Fruit fly (Drosophila melanogaster) whole organism, embryonic: ENCODE data around the gene CG2059.

ENCODE experiments used
- ATbp ChIP-seq: fragments of 200-800 bp; sonication (Bioruptor generic); optimal IDR thresholded peaks from 2 replicates; lab custom pipeline; 2017; ENCODE audit warnings: missing biosample characterization, mild to moderate bottlenecking, missing genetic modification characterization, missing genetic modification reagents
- CG10321 ChIP-seq: fragments of 200-800 bp; sonication (Bioruptor generic); IDR thresholded peaks from 2 replicates; pipeline ENCODE4 v1.3.6; 2022; ENCODE audit warnings: missing biosample characterization, missing genetic modification characterization
- CG10565 ChIP-seq: fragments of 200-800 bp; sonication (Bioruptor generic); optimal IDR thresholded peaks from 3 replicates; lab custom pipeline; 2016; ENCODE audit warnings: missing biosample characterization, mild to moderate bottlenecking, missing genetic modification characterization
- CG10654 ChIP-seq: fragments of 200-800 bp; sonication (Bioruptor generic); optimal IDR thresholded peaks from 2 replicates; lab custom pipeline; 2016; ENCODE audit warnings: missing biosample characterization, missing genetic modification characterization
- CG10959 ChIP-seq: fragments of 200-800 bp; sonication (Bioruptor generic); IDR thresholded peaks from 2 replicates; pipeline ENCODE4 v1.3.6; 2022; ENCODE audit warnings: missing biosample characterization, missing genetic modification characterization
- CG11093 ChIP-seq: fragments of 200-800 bp; sonication (Bioruptor generic); IDR thresholded peaks from 3 replicates; pipeline ENCODE4 v1.3.6; 2022; ENCODE audit warnings: missing biosample characterization, missing genetic modification characterization
- CG11560 ChIP-seq: fragments of 200-800 bp; sonication (Bioruptor generic); IDR thresholded peaks from 3 replicates; pipeline ENCODE4 v1.3.6; 2022; ENCODE audit warnings: missing biosample characterization, missing genetic modification characterization
- CG11696 ChIP-seq: fragments of 200-800 bp; sonication (Bioruptor generic); IDR thresholded peaks from 2 replicates; pipeline ENCODE4 v1.3.6; 2022; ENCODE audit warnings: missing biosample characterization, missing genetic modification characterization
- CG11723 ChIP-seq: fragments of 200-800 bp; sonication (Bioruptor generic); optimal IDR thresholded peaks from 2 replicates; lab custom pipeline; 2017; ENCODE audit warnings: missing biosample characterization, mild to moderate bottlenecking, missing genetic modification characterization
- CG12236 ChIP-seq: fragments of 200-800 bp; sonication (Bioruptor generic); optimal IDR thresholded peaks from 2 replicates; lab custom pipeline; 2016; ENCODE audit warnings: missing biosample characterization, missing genetic modification characterization
- CG15073 ChIP-seq: fragments of 200-800 bp; sonication (Bioruptor generic); optimal IDR thresholded peaks from 2 replicates; lab custom pipeline; 2016; ENCODE audit warnings: missing biosample characterization, missing genetic modification characterization
- CG15696 ChIP-seq: fragments of 200-800 bp; sonication (Bioruptor generic); optimal IDR thresholded peaks from 2 replicates; lab custom pipeline; 2019; ENCODE audit warnings: missing biosample characterization, mild to moderate bottlenecking, missing genetic modification characterization, moderate library complexity
- CG1603 ChIP-seq: fragments of 200-800 bp; sonication (Bioruptor generic); optimal IDR thresholded peaks from 2 replicates; lab custom pipeline; 2019; ENCODE audit warnings: missing biosample characterization, mild to moderate bottlenecking, missing genetic modification characterization, moderate library complexity
- CG2129 ChIP-seq: fragments of 200-800 bp; sonication (Bioruptor generic); IDR thresholded peaks from 2 replicates; pipeline ENCODE4 v1.3.6; 2022; ENCODE audit warnings: missing biosample characterization, missing genetic modification characterization; ENCODE audit not compliant: partially characterized antibody
- CG2678 ChIP-seq: fragments of 200-800 bp; sonication (Bioruptor generic); optimal IDR thresholded peaks from 3 replicates; lab custom pipeline; 2019; ENCODE audit warnings: missing biosample characterization, mild to moderate bottlenecking, missing genetic modification characterization, moderate library complexity
- CG31365 ChIP-seq: fragments of 200-800 bp; sonication (Bioruptor generic); optimal IDR thresholded peaks from 2 replicates; lab custom pipeline; 2018; ENCODE audit warnings: missing biosample characterization, mild to moderate bottlenecking, missing genetic modification characterization
- CG4730 ChIP-seq: fragments of 200-800 bp; sonication (Bioruptor generic); IDR thresholded peaks from 2 replicates; pipeline ENCODE4 v1.3.6; 2022; ENCODE audit warnings: missing biosample characterization, missing genetic modification characterization
- CG6791 ChIP-seq: fragments of 200-800 bp; sonication (Bioruptor generic); IDR thresholded peaks from 3 replicates; pipeline ENCODE4 v1.3.6; 2022; ENCODE audit warnings: missing biosample characterization, missing genetic modification characterization; ENCODE audit not compliant: partially characterized antibody
- CG7963 ChIP-seq: fragments of 200-800 bp; sonication (Bioruptor generic); IDR thresholded peaks from 3 replicates; pipeline ENCODE4 v1.3.6; 2022; ENCODE audit warnings: missing biosample characterization, missing genetic modification characterization; ENCODE audit not compliant: partially characterized antibody
- CG8281 ChIP-seq: fragments of 200-800 bp; sonication (Bioruptor generic); optimal IDR thresholded peaks from 2 replicates; lab custom pipeline; 2018; ENCODE audit warnings: missing biosample characterization, mild to moderate bottlenecking, missing genetic modification characterization, moderate library complexity
- CG8944 ChIP-seq: fragments of 200-800 bp; sonication (Bioruptor generic); optimal IDR thresholded peaks from 3 replicates; lab custom pipeline; 2016; ENCODE audit warnings: missing biosample characterization, missing genetic modification characterization
- Deaf1 ChIP-seq: fragments of 200-800 bp; optimal IDR thresholded peaks from 3 replicates; lab custom pipeline; 2019; ENCODE audit warnings: missing biosample characterization, mild to moderate bottlenecking, missing genetic modification characterization, moderate library complexity
- H2.0 ChIP-seq: fragments of 200-800 bp; sonication (Bioruptor generic); IDR thresholded peaks from 2 replicates; pipeline ENCODE4 v1.3.6; 2022; ENCODE audit warnings: missing biosample characterization, missing genetic modification characterization
- HmgD ChIP-seq: fragments of 200-800 bp; sonication (Bioruptor generic); optimal IDR thresholded peaks from 3 replicates; lab custom pipeline; 2016; ENCODE audit warnings: missing biosample characterization, missing genetic modification characterization
- Jarid2 ChIP-seq: fragments of 200-800 bp; sonication (Bioruptor generic); optimal IDR thresholded peaks from 3 replicates; lab custom pipeline; 2017; ENCODE audit warnings: mild to moderate bottlenecking, missing biosample characterization, missing genetic modification reagents, missing genetic modification characterization
- Med ChIP-seq: fragments of 200-800 bp; sonication (Bioruptor generic); peaks from one replicate; lab custom pipeline; 2016; ENCODE audit warnings: missing biosample characterization, missing genetic modification characterization, mild to moderate bottlenecking, inconsistent platforms, moderate library complexity
- Mrtf ChIP-seq: fragments of 200-800 bp; sonication (Bioruptor generic); IDR thresholded peaks from 3 replicates; pipeline ENCODE4 v1.3.6; 2022; ENCODE audit warnings: missing biosample characterization, missing genetic modification characterization
- Myb ChIP-seq: fragments of 200-800 bp; sonication (Bioruptor generic); optimal IDR thresholded peaks from 2 replicates; lab custom pipeline; 2016; ENCODE audit warnings: missing biosample characterization, missing genetic modification characterization
- Sox100B ChIP-seq: fragments of 200-800 bp; sonication (Bioruptor generic); optimal IDR thresholded peaks from 3 replicates; lab custom pipeline; 2018; ENCODE audit warnings: missing biosample characterization, mild to moderate bottlenecking, missing genetic modification characterization
- bigmax ChIP-seq: fragments of 200-800 bp; sonication (Bioruptor generic); optimal IDR thresholded peaks from 2 replicates; lab custom pipeline; 2018; ENCODE audit warnings: missing biosample characterization, mild to moderate bottlenecking, missing genetic modification characterization
- caup ChIP-seq: fragments of 200-800 bp; sonication (Bioruptor generic); optimal IDR thresholded peaks from 3 replicates; lab custom pipeline; 2017; ENCODE audit warnings: missing biosample characterization, mild to moderate bottlenecking, missing genetic modification characterization, moderate library complexity; ENCODE audit not compliant: severe bottlenecking
- emc ChIP-seq: fragments of 200-800 bp; sonication (Bioruptor generic); optimal IDR thresholded peaks from 2 replicates; lab custom pipeline; 2016; ENCODE audit warnings: missing biosample characterization, missing genetic modification characterization
- ewg ChIP-seq: fragments of 200-800 bp; sonication (Bioruptor generic); optimal IDR thresholded peaks from 3 replicates; lab custom pipeline; 2017; ENCODE audit warnings: mild to moderate bottlenecking, missing biosample characterization, missing genetic modification reagents, missing genetic modification characterization
- fd102C ChIP-seq: fragments of 200-800 bp; sonication (Bioruptor generic); optimal IDR thresholded peaks from 2 replicates; lab custom pipeline; 2018; ENCODE audit warnings: missing biosample characterization, mild to moderate bottlenecking, missing genetic modification characterization, moderate library complexity
- fd64A ChIP-seq: fragments of 200-800 bp; sonication (Bioruptor generic); optimal IDR thresholded peaks from 3 replicates; lab custom pipeline; 2018; ENCODE audit warnings: missing biosample characterization, mild to moderate bottlenecking, missing genetic modification characterization
- fru ChIP-seq: fragments of >200 bp; optimal IDR thresholded peaks from 2 replicates; lab custom pipeline; 2017
- hkb ChIP-seq, 2 experiments: fragments of 200-800 bp in 1 of 2; fragments of >200 bp in 1 of 2; sonication (Bioruptor generic) in 1 of 2; IDR thresholded peaks in 1 of 2; optimal IDR thresholded peaks in 1 of 2; 2 replicates each; pipeline versions ENCODE4 v1.3.6 to Lab custom; 2017 to 2022; ENCODE audit warnings: missing biosample characterization in 1 of 2, missing genetic modification characterization in 1 of 2
- insv ChIP-seq, 2 experiments: fragments of 200-800 bp; sonication (Bioruptor generic); optimal IDR thresholded peaks; 3 replicates each; lab custom pipeline; 2016 to 2018; ENCODE audit warnings: missing biosample characterization in 2 of 2, missing genetic modification characterization in 2 of 2
- kni ChIP-seq: fragments of 200-800 bp; sonication (Bioruptor generic); optimal IDR thresholded peaks from 3 replicates; lab custom pipeline; 2017; ENCODE audit warnings: mild to moderate bottlenecking, missing biosample characterization, missing genetic modification reagents, missing genetic modification characterization
- luna ChIP-seq: fragments of 200-800 bp; sonication (Bioruptor generic); optimal IDR thresholded peaks from 2 replicates; lab custom pipeline; 2016; ENCODE audit warnings: missing biosample characterization, missing genetic modification characterization
- pfk ChIP-seq: fragments of 200-800 bp; sonication (Bioruptor generic); optimal IDR thresholded peaks from 2 replicates; lab custom pipeline; 2018; ENCODE audit warnings: missing biosample characterization, mild to moderate bottlenecking, missing genetic modification characterization, moderate library complexity
- pita ChIP-seq: fragments of 200-800 bp; sonication (Bioruptor generic); optimal IDR thresholded peaks from 2 replicates; lab custom pipeline; 2017; ENCODE audit warnings: missing biosample characterization, mild to moderate bottlenecking, missing genetic modification characterization
- schlank ChIP-seq: fragments of 200-800 bp; sonication (Bioruptor generic); optimal IDR thresholded peaks from 2 replicates; lab custom pipeline; 2018; ENCODE audit warnings: missing biosample characterization, mild to moderate bottlenecking, missing genetic modification characterization
- stc ChIP-seq: fragments of 200-800 bp; sonication (Bioruptor generic); IDR thresholded peaks from 2 replicates; pipeline ENCODE4 v1.3.6; 2022; ENCODE audit warnings: missing biosample characterization, missing genetic modification characterization
- tin ChIP-seq: fragments of 200-800 bp; sonication (Bioruptor generic); optimal IDR thresholded peaks from 3 replicates; lab custom pipeline; 2016; ENCODE audit warnings: missing biosample characterization, missing genetic modification characterization
- tx ChIP-seq: fragments of 200-800 bp; sonication (Bioruptor generic); optimal IDR thresholded peaks from 2 replicates; lab custom pipeline; 2016; ENCODE audit warnings: missing biosample characterization, missing genetic modification characterization
- usp ChIP-seq: fragments of >200 bp; optimal IDR thresholded peaks from 2 replicates; lab custom pipeline; 2017; ENCODE audit warnings: missing biosample characterization, missing genetic modification characterization
- zf30C ChIP-seq: fragments of 200-800 bp; sonication (Bioruptor generic); optimal IDR thresholded peaks from 3 replicates; lab custom pipeline; 2018; ENCODE audit warnings: missing biosample characterization, mild to moderate bottlenecking, missing genetic modification characterization

CG2059 gene

DNA sequence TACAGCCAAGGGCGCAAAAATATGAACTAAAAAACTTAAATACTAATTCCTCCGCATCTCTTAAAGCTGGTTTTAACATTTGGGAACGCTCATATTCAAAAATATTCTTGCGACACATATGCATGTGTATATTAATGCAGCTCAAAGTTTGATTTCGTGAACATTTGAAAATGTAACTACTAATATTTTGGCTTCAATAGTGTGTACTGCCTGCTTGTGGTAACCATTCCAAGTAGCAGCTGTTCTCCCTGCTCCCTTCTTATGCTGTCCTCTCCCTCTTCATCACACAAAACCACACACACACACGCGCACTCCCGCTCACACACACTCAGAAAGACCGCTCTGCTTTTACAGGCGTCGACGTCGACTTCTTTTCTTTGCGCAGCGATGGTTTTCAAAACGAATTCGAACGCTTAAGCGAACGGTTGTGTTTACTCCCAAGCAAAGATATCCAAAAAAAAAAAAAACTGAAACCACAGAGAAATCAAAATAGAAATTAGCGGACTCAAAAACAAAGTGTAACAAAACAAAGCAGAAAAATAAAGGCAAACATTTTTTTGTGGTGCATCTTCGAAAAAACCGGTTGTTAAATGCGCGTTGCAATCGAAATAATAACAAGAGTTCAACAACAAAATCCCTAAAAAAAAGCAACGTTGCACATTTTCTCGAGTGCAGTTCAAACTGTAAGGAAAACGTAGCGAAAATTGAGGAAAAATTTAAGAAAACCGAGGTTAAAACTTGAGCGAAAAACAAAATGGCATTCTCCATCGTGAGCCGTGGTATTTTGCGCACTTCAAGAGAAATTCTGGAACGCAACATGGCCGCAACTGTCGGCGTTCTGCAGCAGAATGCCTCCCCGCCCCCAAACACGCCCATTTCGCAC lies 51.0 kb downstream of the CG2059 start, which contains the start of gene CBP (continued):
- peak; percentile 96 for TF ChIP-seq CG10959 (GFP tag; lab: Robert Waterston, UW)
- TF ChIP-seq emc (GFP tag; lab: Kevin White, UChicago), result peak; percentile 92
- peak; percentile 97 for TF ChIP-seq stc (GFP tag; lab: Robert Waterston, UW)
- TF ChIP-seq CG1603 (tag; lab: Kevin White, UChicago), result peak; percentile 98
- TF ChIP-seq Med (GFP tag; lab: Kevin White, UChicago), result peak; percentile 100
- no peak for TF ChIP-seq usp
- no peak for TF ChIP-seq CG7963 (GFP tag; lab: Robert Waterston, UW)
- peak; percentile 78; the same call in 2 of the 3 replicates for TF ChIP-seq CG11560 (tag; lab: Robert Waterston, UW)
- peak; percentile 93 for TF ChIP-seq CG10565
- peak; percentile 85 for TF ChIP-seq Deaf1 (tag; lab: Kevin White, UChicago)
- peak; percentile 79 for TF ChIP-seq bigmax (GFP tag; lab: Kevin White, UChicago)
- no peak for TF ChIP-seq pita (GFP tag; lab: Kevin White, UChicago)
- TF ChIP-seq CG11093, result peak; percentile 89
- TF ChIP-seq CG15073 (GFP tag; lab: Kevin White, UChicago), result peak; percentile 84
- TF ChIP-seq CG10654 (GFP tag; lab: Kevin White, UChicago), result peak; percentile 97
- peak; percentile 98 for TF ChIP-seq tin (GFP tag; lab: Kevin White, UChicago)
- peak; percentile 96 for TF ChIP-seq tx (GFP tag; lab: Kevin White, UChicago)
- peak; percentile 94 for TF ChIP-seq HmgD (GFP tag; lab: Kevin White, UChicago)
- peak; percentile 99 for TF ChIP-seq CG2678 (tag; lab: Kevin White, UChicago)
- TF ChIP-seq fd102C (GFP tag; lab: Kevin White, UChicago), result peak; percentile 94
- TF ChIP-seq luna (GFP tag; lab: Kevin White, UChicago), result peak; percentile 92
- no peak for TF ChIP-seq CG2129 (GFP tag; lab: Robert Waterston, UW)
- TF ChIP-seq Sox100B, result peak; percentile 98
- peak; percentile 92 for TF ChIP-seq CG8281 (tag; lab: Kevin White, UChicago)
- peak; percentile 96 for TF ChIP-seq ewg (GFP tag; lab: Kevin White, UChicago)
- TF ChIP-seq kni (GFP tag; lab: Kevin White, UChicago), result peak; percentile 96
- TF ChIP-seq pfk (GFP tag; lab: Kevin White, UChicago), result peak; percentile 60
- peak; percentile 95 for TF ChIP-seq Mrtf (GFP tag; lab: Robert Waterston, UW)
- peak; percentile 97 for TF ChIP-seq CG15696 (tag; lab: Kevin White, UChicago)
- peak; percentile 89 for TF ChIP-seq Myb (GFP tag; lab: Kevin White, UChicago)
- TF ChIP-seq CG12236 (GFP tag; lab: Kevin White, UChicago), result peak; percentile 97
- TF ChIP-seq ATbp, result peak; percentile 99
- peak; percentile 98 for TF ChIP-seq CG8944 (GFP tag; lab: Kevin White, UChicago)
- TF ChIP-seq fru (lab: Kevin White, UChicago), result no peak
- TF ChIP-seq zf30C (GFP tag; lab: Kevin White, UChicago), result no peak
- peak; percentile 87 for TF ChIP-seq Jarid2 (GFP tag; lab: Kevin White, UChicago)
- peak; percentile 97 for TF ChIP-seq CG11723 (GFP tag; lab: Kevin White, UChicago)
- peak; percentile 97 for TF ChIP-seq fd64A (GFP tag; lab: Kevin White, UChicago)
- TF ChIP-seq hkb (optimal IDR thresholded peaks at IDR 0.05; lab: Kevin White, UChicago), result no peak
- peak; percentile 98 for TF ChIP-seq hkb (GFP tag; IDR thresholded peaks at IDR 0.05; lab: Robert Waterston, UW)
- peak; percentile 100 for TF ChIP-seq CG11696
- TF ChIP-seq CG4730 (GFP tag; lab: Robert Waterston, UW), result peak; percentile 93
- TF ChIP-seq schlank (tag; lab: Kevin White, UChicago), result peak; percentile 91
- TF ChIP-seq H2.0 (GFP tag; lab: Robert Waterston, UW), result peak; percentile 95
- TF ChIP-seq CG31365 (tag; lab: Kevin White, UChicago), result peak; percentile 91
- 0 out of 3 replicates have a peak, but pooled peaks have one; percentile 16 for TF ChIP-seq CG6791 (GFP tag; lab: Robert Waterston, UW)
- peak; percentile 76 for TF ChIP-seq CG10321
- TF ChIP-seq caup, result peak; percentile 96
- peak; percentile 62 to 73 for TF ChIP-seq insv (GFP tag; optimal IDR thresholded peaks at IDR 0.05; lab: Kevin White, UChicago)
